Worm (Caenorhabditis elegans) whole organism, young adult: ENCODE measurements around the gene nas-8.

Source experiments
- F52B5.7 ChIP-seq: sonication (generic microtip); optimal IDR thresholded peaks from 2 replicates; lab custom pipeline; 2016; ENCODE audit warnings: mild to moderate bottlenecking, missing genetic modification characterization, missing compliant biosample characterization
- attf-6 ChIP-seq: fragments of 200-800 bp; sonication (Bioruptor generic); IDR thresholded peaks from 2 replicates; pipeline ENCODE4 v1.3.6; 2022; ENCODE audit warnings: missing genetic modification reagents, missing genetic modification characterization, missing compliant biosample characterization
- dpff-1 ChIP-seq: sonication (generic microtip); optimal IDR thresholded peaks from 2 replicates; lab custom pipeline; 2017; ENCODE audit warnings: mild to moderate bottlenecking, missing genetic modification characterization, missing compliant biosample characterization
- him-1 ChIP-seq: sonication (generic microtip); optimal IDR thresholded peaks from 2 replicates; lab custom pipeline; 2016; ENCODE audit warnings: missing genotype, missing genetic modification reagents, missing genetic modification characterization, missing compliant biosample characterization
- madf-10 ChIP-seq: sonication (generic microtip); optimal IDR thresholded peaks from 2 replicates; lab custom pipeline; 2016; ENCODE audit warnings: mild to moderate bottlenecking, missing genetic modification characterization, missing compliant biosample characterization
- mel-28 ChIP-seq: sonication (generic microtip); optimal IDR thresholded peaks from 2 replicates; lab custom pipeline; 2016; ENCODE audit warnings: borderline replicate concordance, mild to moderate bottlenecking, missing genetic modification characterization, missing compliant biosample characterization
- unc-130 ChIP-seq: sonication (generic microtip); optimal IDR thresholded peaks from 2 replicates; lab custom pipeline; 2016; ENCODE audit warnings: missing genetic modification reagents, missing genetic modification characterization, missing compliant biosample characterization
- ztf-18 ChIP-seq: sonication (generic microtip); optimal IDR thresholded peaks from 2 replicates; lab custom pipeline; 2016; ENCODE audit warnings: missing genotype, mild to moderate bottlenecking, missing genetic modification characterization, missing compliant biosample characterization

- TF ChIP-seq mel-28 (tag; lab: Kevin White, UChicago) (no peak), him-1 (tag; lab: Kevin White, UChicago) (no peak), dpff-1 (tag; lab: Kevin White, UChicago) (no peak), unc-130 (GFP tag; lab: Kevin White, UChicago) (no peak), F52B5.7 (tag; lab: Kevin White, UChicago) (no peak), attf-6 (no peak), ztf-18 (no peak), madf-10 (tag; lab: Kevin White, UChicago) (no peak)
These were observed 43.5 kb downstream of the nas-8 start for ce11 chrIV:7158161-7158560.
